Worm (Caenorhabditis elegans): ENCODE results near the gene ZK1290.15.

DNA sequence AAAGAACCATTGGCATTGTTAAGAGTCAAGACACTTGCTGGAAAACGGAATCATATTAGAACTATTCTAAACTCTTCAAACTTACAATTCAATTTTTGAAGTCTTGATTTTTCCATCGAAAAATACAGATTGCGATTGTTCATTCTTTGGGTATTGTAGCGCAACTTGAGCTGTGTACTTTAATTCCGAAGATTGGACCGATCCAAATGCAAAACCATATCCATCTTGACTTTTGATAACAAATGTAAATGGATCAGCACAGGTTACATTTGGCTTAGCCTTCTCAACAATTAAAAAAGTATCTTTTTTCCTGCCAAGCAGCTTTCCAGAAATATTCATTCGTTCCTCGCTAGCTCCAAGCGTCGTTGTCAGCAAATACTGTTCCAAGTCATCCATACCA, 37.5 kb downstream of the ZK1290.15 start:
- TF ChIP-seq ztf-23 (GFP tag; IDR thresholded peaks at IDR 0.05) = no peak
- no peak for TF ChIP-seq T22C8.4 (GFP tag; IDR thresholded peaks at IDR 0.05)
- no peak for TF ChIP-seq ref-1 (GFP tag; conservative IDR thresholded peaks at IDR 0.05)
- no peak for TF ChIP-seq flt-1 (GFP tag; IDR thresholded peaks at IDR 0.05)
- no peak for TF ChIP-seq cog-1 (tag; optimal IDR thresholded peaks at IDR 0.05)
- TF ChIP-seq tab-1 (GFP tag; IDR thresholded peaks at IDR 0.05) = no peak
- TF ChIP-seq med-1 (GFP tag; optimal IDR thresholded peaks at IDR 0.05; ENCODE audit: insufficient read depth) = no peak
- TF ChIP-seq ztf-29 (GFP tag; IDR thresholded peaks at IDR 0.05) = no peak

Measured in whole organism, midembryonic.